Fruit fly (Drosophila melanogaster): Measurements from ENCODE around the gene dsh.
A peak's percentile ranks its signal among the peaks of the same experiment; 100 is the strongest.

Gene dsh

DNA sequence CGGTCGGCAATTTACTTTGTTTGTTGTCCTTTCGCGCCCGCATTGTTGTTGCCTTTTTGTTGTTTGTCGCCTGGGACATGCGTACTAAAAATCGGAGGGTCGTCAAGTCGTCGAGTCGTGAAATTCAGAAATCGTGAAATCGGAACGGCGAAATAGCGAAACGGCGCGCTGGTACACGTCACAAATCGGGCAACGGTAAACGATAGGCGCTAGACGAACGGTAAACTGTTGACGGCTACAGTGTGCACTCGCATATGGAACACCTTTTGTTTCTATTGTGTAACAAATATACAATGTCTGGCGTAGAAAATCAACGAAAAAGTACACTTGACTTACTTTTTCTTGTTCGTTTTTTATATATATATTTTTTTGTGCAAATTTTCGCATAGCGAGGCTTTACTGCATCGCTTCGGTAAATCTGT lies 28.4 kb downstream of the dsh start (continued):
- TF ChIP-seq pum (GFP tag; optimal IDR thresholded peaks at IDR 0.05) (peak; percentile 58), CG15073 (GFP tag; optimal IDR thresholded peaks at IDR 0.05) (no peak), CG12155 (GFP tag; optimal IDR thresholded peaks at IDR 0.05) (peak; percentile 54), Xrp1 (GFP tag; IDR thresholded peaks at IDR 0.05) (peak; percentile 69), CG12104 (GFP tag; optimal IDR thresholded peaks at IDR 0.05) (no peak), Deaf1 (tag; optimal IDR thresholded peaks at IDR 0.05) (peak; percentile 68), lbe (GFP tag; optimal IDR thresholded peaks at IDR 0.05) (no peak), fd102C (GFP tag; optimal IDR thresholded peaks at IDR 0.05) (no peak), Asciz (GFP tag; optimal IDR thresholded peaks at IDR 0.05) (peak; percentile 16), CG10543 (GFP tag; optimal IDR thresholded peaks at IDR 0.05) (peak; percentile 62), E2f1 (GFP tag; IDR thresholded peaks at IDR 0.05) (peak; percentile 71), Ssrp (tag; optimal IDR thresholded peaks at IDR 0.05) (peak; percentile 21), bigmax (GFP tag; optimal IDR thresholded peaks at IDR 0.05) (no peak), Nf-YB (GFP tag; optimal IDR thresholded peaks at IDR 0.05) (no peak), CG33557 (GFP tag; optimal IDR thresholded peaks at IDR 0.05) (no peak), Opbp (GFP tag; IDR thresholded peaks at IDR 0.05; ENCODE audit: partially characterized antibody) (no peak), kah (GFP tag; optimal IDR thresholded peaks at IDR 0.05) (peak; percentile 2), CoRest (tag; optimal IDR thresholded peaks at IDR 0.05) (peak; percentile 61), CG3281 (GFP tag; optimal IDR thresholded peaks at IDR 0.05) (peak; percentile 79), CG10274 (GFP tag; optimal IDR thresholded peaks at IDR 0.05) (peak; percentile 21), CG31224 (GFP tag; IDR thresholded peaks at IDR 0.05) (peak; percentile 61; the same call in 1 of the 2 replicates), lilli (GFP tag; optimal IDR thresholded peaks at IDR 0.05) (peak; percentile 86), Mad (GFP tag; optimal IDR thresholded peaks at IDR 0.05) (no peak), CG2202 (tag; optimal IDR thresholded peaks at IDR 0.05) (no peak), CG11247 (GFP tag; IDR thresholded peaks at IDR 0.05) (peak; percentile 81), CG1024 (GFP tag; IDR thresholded peaks at IDR 0.05) (peak; percentile 32; the same call in 1 of the 2 replicates), CG5245 (GFP tag; optimal IDR thresholded peaks at IDR 0.05) (no peak), sens (GFP tag) (peak; percentile 80), CG4730 (GFP tag; IDR thresholded peaks at IDR 0.05) (peak; percentile 63; the same call in 1 of the 2 replicates), dati (GFP tag; IDR thresholded peaks at IDR 0.05) (no peak), wdn (GFP tag; IDR thresholded peaks at IDR 0.05) (peak; percentile 70), CG12744 (GFP tag; optimal IDR thresholded peaks at IDR 0.05) (peak; percentile 1), lmd (GFP tag; IDR thresholded peaks at IDR 0.05) (peak; percentile 80), Trl (optimal IDR thresholded peaks at IDR 0.05) (no peak), Trl (GFP tag; optimal IDR thresholded peaks at IDR 0.05) (peak; percentile 55), nau (GFP tag; optimal IDR thresholded peaks at IDR 0.05) (peak; percentile 27), Lpt (GFP tag; optimal IDR thresholded peaks at IDR 0.05) (no peak), CG14050 (GFP tag; IDR thresholded peaks at IDR 0.05) (peak; percentile 54; the same call in 2 of the 3 replicates), Sox100B (GFP tag; optimal IDR thresholded peaks at IDR 0.05) (peak; percentile 10), CG2678 (tag; optimal IDR thresholded peaks at IDR 0.05) (peak; percentile 83), CG2875 (GFP tag; optimal IDR thresholded peaks at IDR 0.05) (no peak), cas (GFP tag; IDR thresholded peaks at IDR 0.05) (peak; percentile 56; the same call in 1 of the 2 replicates), CG6765 (GFP tag; optimal IDR thresholded peaks at IDR 0.05) (peak; percentile 64), Vsx1 (GFP tag; optimal IDR thresholded peaks at IDR 0.05) (no peak), zfh1 (GFP tag; IDR thresholded peaks at IDR 0.05) (peak; percentile 45; the same call in 1 of the 3 replicates), al (GFP tag; IDR thresholded peaks at IDR 0.05) (peak; percentile 74), Six4 (GFP tag; optimal IDR thresholded peaks at IDR 0.05) (no peak), CG13894 (tag; optimal IDR thresholded peaks at IDR 0.05) (peak; percentile 81), ato (GFP tag; IDR thresholded peaks at IDR 0.05; ENCODE audit: partially characterized antibody) (no peak)

Measured in whole organism, embryonic.